Fruit fly (Drosophila melanogaster): ENCODE results near the gene CG17906.

dm6 chr2L:8980359-8980758, 13.8 kb upstream of the CG17906 start, which contains the start of gene CG18662:
- TF ChIP-seq gl (tag; optimal IDR thresholded peaks at IDR 0.05): no peak
- no peak for TF ChIP-seq CG14655 (GFP tag; optimal IDR thresholded peaks at IDR 0.05)
- no peak for TF ChIP-seq CG10348 (GFP tag; IDR thresholded peaks at IDR 0.05)
- TF ChIP-seq Snoo (tag; optimal IDR thresholded peaks at IDR 0.05): no peak
- TF ChIP-seq CG9948 (tag; optimal IDR thresholded peaks at IDR 0.05): no peak
- TF ChIP-seq CG32121 (GFP tag; IDR thresholded peaks at IDR 0.05): no peak
